Fruit fly (Drosophila melanogaster) whole organism, adult: ENCODE results near the gene Qsox4.
A peak's percentile ranks its signal among the peaks of the same experiment; 100 is the strongest.

ENCODE experiments used
- CG11617 ChIP-seq: fragments of 200-800 bp; sonication (Bioruptor generic); optimal IDR thresholded peaks from 2 replicates; lab custom pipeline; 2017; ENCODE audit warnings: mild to moderate bottlenecking, missing biosample characterization, missing genetic modification reagents, missing genetic modification characterization
- CG12768 ChIP-seq: fragments of 200-800 bp; sonication (Bioruptor generic); optimal IDR thresholded peaks from 2 replicates; lab custom pipeline; 2017; ENCODE audit warnings: missing biosample characterization, missing genetic modification characterization, mild to moderate bottlenecking, moderate library complexity, missing genetic modification reagents
- CG14711 ChIP-seq: fragments of 200-800 bp; sonication (Bioruptor generic); optimal IDR thresholded peaks from 2 replicates; lab custom pipeline; 2018; ENCODE audit warnings: missing biosample characterization, mild to moderate bottlenecking, missing genetic modification characterization, moderate library complexity
- CG1620 ChIP-seq: fragments of 200-800 bp; sonication (Bioruptor generic); optimal IDR thresholded peaks from 2 replicates; lab custom pipeline; 2016; ENCODE audit warnings: missing biosample characterization, missing genetic modification characterization
- CG33017 ChIP-seq: fragments of 200-800 bp; sonication (Bioruptor generic); optimal IDR thresholded peaks from 2 replicates; lab custom pipeline; 2018; ENCODE audit warnings: missing biosample characterization, mild to moderate bottlenecking, missing genetic modification characterization, moderate library complexity
- CG5204 ChIP-seq: fragments of 200-800 bp; sonication (Bioruptor generic); optimal IDR thresholded peaks from 2 replicates; lab custom pipeline; 2016; ENCODE audit warnings: missing biosample characterization, missing genetic modification characterization
- CG7045 ChIP-seq: fragments of 200-800 bp; sonication (Bioruptor generic); optimal IDR thresholded peaks from 2 replicates; lab custom pipeline; 2017; ENCODE audit warnings: missing biosample characterization, mild to moderate bottlenecking, missing genetic modification characterization
- CG7101 ChIP-seq: fragments of 200-800 bp; sonication (Bioruptor generic); optimal IDR thresholded peaks from 2 replicates; lab custom pipeline; 2018; ENCODE audit warnings: missing biosample characterization, mild to moderate bottlenecking, missing genetic modification characterization, moderate library complexity
- Clk ChIP-seq: fragments of 200-800 bp; sonication (Bioruptor generic); optimal IDR thresholded peaks from 2 replicates; lab custom pipeline; 2017; ENCODE audit warnings: missing biosample characterization, missing genetic modification characterization
- Crg-1 ChIP-seq: fragments of 200-800 bp; sonication (Bioruptor generic); optimal IDR thresholded peaks from 2 replicates; lab custom pipeline; 2016; ENCODE audit warnings: missing biosample characterization, missing genetic modification characterization
- Hr96 ChIP-seq: fragments of 200-800 bp; sonication (Bioruptor generic); optimal IDR thresholded peaks from 2 replicates; lab custom pipeline; 2016; ENCODE audit warnings: missing biosample characterization, missing genetic modification characterization
- Mnt ChIP-seq: fragments of 200-800 bp; sonication (Bioruptor generic); optimal IDR thresholded peaks from 2 replicates; lab custom pipeline; 2016; ENCODE audit warnings: missing biosample characterization, mild to moderate bottlenecking, missing genetic modification characterization
- bab1 ChIP-seq: fragments of 200-800 bp; sonication (Bioruptor generic); optimal IDR thresholded peaks from 3 replicates; lab custom pipeline; 2019; ENCODE audit warnings: missing biosample characterization, mild to moderate bottlenecking, missing genetic modification characterization, moderate library complexity
- cic ChIP-seq: fragments of 200-800 bp; sonication (Bioruptor generic); optimal IDR thresholded peaks from 2 replicates; lab custom pipeline; 2017; ENCODE audit warnings: missing biosample characterization, mild to moderate bottlenecking, missing genetic modification characterization, moderate library complexity
- cnc ChIP-seq, 2 experiments: fragments of >200 bp; optimal IDR thresholded peaks; 2 replicates each; lab custom pipeline; 2017
- kay ChIP-seq: fragments of 200-800 bp; sonication (Bioruptor generic); peaks from one replicate; lab custom pipeline; 2016; ENCODE audit warnings: missing biosample characterization, missing genetic modification characterization, borderline replicate concordance
- ovo ChIP-seq: fragments of 200-800 bp; sonication (Bioruptor generic); optimal IDR thresholded peaks from 2 replicates; lab custom pipeline; 2016; ENCODE audit warnings: missing biosample characterization, missing genetic modification characterization
- pad ChIP-seq: fragments of 200-800 bp; sonication (Bioruptor generic); optimal IDR thresholded peaks from 3 replicates; lab custom pipeline; 2017; ENCODE audit warnings: missing biosample characterization, missing genetic modification characterization, mild to moderate bottlenecking, moderate library complexity, missing genetic modification reagents
- tj ChIP-seq: fragments of 200-800 bp; sonication (Bioruptor generic); optimal IDR thresholded peaks from 3 replicates; lab custom pipeline; 2017; ENCODE audit warnings: missing biosample characterization, mild to moderate bottlenecking, missing genetic modification characterization, moderate library complexity
- toe ChIP-seq: fragments of 200-800 bp; sonication (Bioruptor generic); optimal IDR thresholded peaks from 2 replicates; lab custom pipeline; 2016; ENCODE audit warnings: missing biosample characterization, missing genetic modification characterization

Qsox4 gene

DNA sequence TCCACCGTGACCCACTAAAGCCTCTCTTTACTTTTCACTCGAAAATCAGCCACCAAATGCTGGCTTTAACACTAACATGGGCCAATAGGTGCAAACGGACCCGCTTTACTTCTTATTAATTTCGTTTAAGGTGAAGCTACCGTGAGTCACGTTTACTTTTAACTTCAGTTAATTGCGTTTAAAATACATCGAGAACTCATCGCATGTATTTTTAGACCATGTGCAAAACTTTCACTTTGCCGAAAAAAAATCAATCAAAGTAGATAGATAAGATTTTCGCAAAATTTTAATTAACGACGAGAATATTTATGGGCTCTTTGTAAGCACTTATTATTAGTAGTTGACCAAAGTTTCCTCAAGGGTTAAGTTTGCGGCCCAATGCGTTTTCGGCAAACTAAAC lies 28.2 kb upstream of the Qsox4 start:
- no peak for TF ChIP-seq CG12768 (GFP tag; lab: Kevin White, UChicago)
- no peak for TF ChIP-seq Clk
- TF ChIP-seq bab1 (GFP tag; lab: Kevin White, UChicago): no peak
- TF ChIP-seq pad (GFP tag; lab: Kevin White, UChicago): no peak
- TF ChIP-seq cic: no peak
- no peak for TF ChIP-seq CG14711 (tag; lab: Kevin White, UChicago)
- no peak for TF ChIP-seq CG33017 (tag; lab: Kevin White, UChicago)

DNA sequence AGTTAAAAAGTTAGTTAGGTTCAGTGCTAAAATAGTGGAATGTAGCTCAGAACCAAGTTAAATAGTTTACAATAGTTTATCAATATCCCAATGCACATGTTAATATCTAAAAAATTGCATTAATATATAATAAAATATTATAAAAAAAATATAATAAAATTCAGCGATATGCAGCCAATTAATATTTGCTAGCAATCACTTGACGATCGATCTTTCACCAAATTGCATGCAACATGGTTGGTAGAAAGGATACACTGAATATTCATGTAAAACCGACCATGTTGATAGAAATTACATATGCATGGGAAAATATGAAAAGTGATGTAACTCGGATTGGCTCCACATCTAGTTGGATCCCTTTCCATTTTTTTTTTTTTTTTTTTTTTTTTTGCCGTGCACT lies 26.9 kb upstream of the Qsox4 start:
- TF ChIP-seq CG12768 (GFP tag; lab: Kevin White, UChicago) (no peak), ovo (GFP tag; lab: Kevin White, UChicago) (no peak), Crg-1 (GFP tag; lab: Kevin White, UChicago) (no peak), CG1620 (GFP tag; lab: Kevin White, UChicago) (no peak), toe (GFP tag; lab: Kevin White, UChicago) (no peak), kay (GFP tag; lab: Kevin White, UChicago) (peak; percentile 9)

DNA sequence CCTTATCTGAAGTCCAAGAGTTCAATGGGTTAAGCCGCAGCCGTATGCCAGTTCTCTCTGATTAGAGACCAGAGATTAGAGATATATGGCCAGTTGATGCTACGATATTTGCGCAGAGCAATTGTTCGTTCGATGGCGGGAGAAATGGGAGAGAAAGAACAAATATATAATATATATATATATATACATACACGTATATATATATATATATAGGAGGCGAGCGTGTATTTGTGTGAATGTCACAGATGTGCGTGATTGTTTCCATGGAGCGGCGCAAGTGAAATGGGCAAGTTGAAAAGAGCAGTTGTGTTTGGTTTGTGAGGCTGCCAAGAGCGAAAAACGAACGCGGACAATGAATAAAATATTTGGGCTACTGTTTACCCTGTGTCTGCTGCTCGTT lies 25.5 kb upstream of the Qsox4 start, which contains the start of gene GILT3:
TSS of gene GILT3 (plus strand) at position 301 of the 400 bp plus-strand sequence.
- TF ChIP-seq Clk (no peak), CG7101 (tag; lab: Kevin White, UChicago) (no peak), kay (GFP tag; lab: Kevin White, UChicago) (no peak), CG12768 (GFP tag; lab: Kevin White, UChicago) (no peak), pad (GFP tag; lab: Kevin White, UChicago) (no peak)

DNA sequence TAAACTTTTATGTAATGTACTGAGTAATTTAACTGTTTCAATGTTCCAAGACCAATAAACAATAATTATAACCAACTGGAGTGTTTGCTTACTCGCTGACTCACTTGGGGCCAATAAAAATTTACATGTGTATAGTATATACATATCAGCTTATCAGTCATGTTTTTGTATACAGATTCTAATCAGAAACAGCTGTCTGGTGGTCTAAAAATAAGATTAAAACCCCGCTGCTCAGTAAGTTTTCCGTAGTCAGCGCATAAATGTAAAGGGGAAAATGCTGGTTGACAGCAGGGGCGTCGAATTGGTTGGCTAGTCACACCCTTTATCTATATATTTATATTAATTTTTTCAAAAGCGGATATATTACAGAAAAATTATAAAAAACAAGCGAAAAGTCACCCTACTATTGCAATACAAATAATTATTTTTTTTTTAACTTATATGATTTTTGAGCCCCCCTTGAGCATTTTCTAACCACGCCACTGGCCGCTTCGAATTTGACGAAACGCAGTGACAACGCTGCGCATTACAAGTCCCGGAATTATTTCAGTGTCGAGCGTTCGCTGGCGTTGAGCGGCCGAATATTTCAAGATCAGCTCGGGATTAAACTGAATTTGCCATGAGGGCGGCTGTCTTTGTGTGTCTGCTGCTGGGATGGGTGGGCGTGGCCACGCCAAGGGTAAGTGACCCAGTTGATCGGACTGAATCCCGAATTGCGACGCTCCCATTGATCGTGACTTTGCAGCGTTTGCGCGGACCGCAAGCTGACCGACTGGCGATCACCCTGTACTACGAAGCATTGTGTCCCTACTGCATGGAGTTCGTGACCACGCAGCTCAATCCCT lies 24.0 kb upstream of the Qsox4 start, which contains the start of gene GILT2:
TSS of gene GILT2 (plus strand) at position 547 of the 845 bp plus-strand sequence.
- TF ChIP-seq Mnt (GFP tag; lab: Kevin White, UChicago) (peak; percentile 77), CG5204 (GFP tag; lab: Kevin White, UChicago) (peak; percentile 85), bab1 (GFP tag; lab: Kevin White, UChicago) (peak; percentile 97), CG7101 (tag; lab: Kevin White, UChicago) (peak; percentile 93), cic (peak; percentile 82), CG33017 (tag; lab: Kevin White, UChicago) (peak; percentile 89), Hr96 (GFP tag; lab: Kevin White, UChicago) (peak; percentile 79), pad (GFP tag; lab: Kevin White, UChicago) (peak; percentile 94), tj (GFP tag; lab: Kevin White, UChicago) (peak; percentile 94), kay (GFP tag; lab: Kevin White, UChicago) (peak; percentile 95), CG7045 (GFP tag; lab: Kevin White, UChicago) (peak; percentile 95), Crg-1 (GFP tag; lab: Kevin White, UChicago) (peak; percentile 79), CG14711 (tag; lab: Kevin White, UChicago) (peak; percentile 90), CG12768 (GFP tag; lab: Kevin White, UChicago) (peak; percentile 97), Clk (peak; percentile 84), cnc (optimal IDR thresholded peaks at IDR 0.05; lab: Kevin White, UChicago) (no peak), CG11617 (peak; percentile 95), ovo (GFP tag; lab: Kevin White, UChicago) (peak; percentile 85), CG1620 (GFP tag; lab: Kevin White, UChicago) (peak; percentile 89), toe (GFP tag; lab: Kevin White, UChicago) (peak; percentile 81)

DNA sequence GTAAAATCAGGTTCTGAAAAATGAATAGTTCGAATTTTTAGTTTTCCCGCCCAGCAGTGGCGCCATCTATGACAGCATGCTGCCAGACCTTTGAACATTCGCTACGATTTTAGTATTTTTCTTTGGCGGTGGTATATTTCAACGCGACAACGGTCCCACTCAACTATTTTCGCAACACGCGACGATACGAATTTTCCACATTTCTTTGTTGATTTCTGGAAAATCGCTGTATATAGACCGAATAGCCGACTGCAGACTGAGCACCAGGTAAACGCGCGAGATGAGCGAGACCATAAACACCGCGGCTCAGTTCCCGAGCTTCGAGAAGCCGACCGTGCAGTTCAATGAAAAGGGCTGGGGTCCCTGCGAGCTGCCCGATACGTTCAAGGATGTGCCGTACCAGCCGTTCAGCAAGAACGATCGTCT lies 22.6 kb upstream of the Qsox4 start, which contains the start of gene eIF3d1:
TSS of gene eIF3d1 (plus strand) at position 129 of the 426 bp plus-strand sequence.
- TF ChIP-seq bab1 (GFP tag; lab: Kevin White, UChicago) (peak; percentile 51), CG1620 (GFP tag; lab: Kevin White, UChicago) (peak; percentile 55), ovo (GFP tag; lab: Kevin White, UChicago) (peak; percentile 0), toe (GFP tag; lab: Kevin White, UChicago) (no peak), Crg-1 (GFP tag; lab: Kevin White, UChicago) (peak; percentile 23), CG11617 (no peak), Mnt (GFP tag; lab: Kevin White, UChicago) (peak; percentile 94)

DNA sequence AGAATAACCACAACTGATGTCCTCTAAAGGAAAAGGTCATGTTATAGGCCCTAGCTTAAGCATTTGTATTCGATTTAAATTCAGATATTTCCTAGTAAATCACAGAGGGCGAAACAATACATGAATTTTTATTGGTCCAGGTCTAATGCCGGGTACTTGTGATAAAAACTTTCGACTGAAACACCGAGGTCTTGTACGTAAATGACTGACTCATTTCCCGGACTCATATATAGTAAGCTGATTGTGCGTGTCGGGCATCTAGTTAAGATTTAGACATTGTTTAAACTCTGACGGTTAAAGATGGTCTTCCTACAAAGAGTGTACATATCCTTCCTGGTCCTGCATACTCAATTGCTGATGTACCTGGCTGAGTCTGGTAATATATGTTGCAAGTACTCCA lies 20.4 kb upstream of the Qsox4 start, which contains the start of gene CG16710:
TSS of gene CG16710 (plus strand) at position 301 of the 400 bp plus-strand sequence.
- TF ChIP-seq bab1 (GFP tag; lab: Kevin White, UChicago) (no peak), cic (no peak), CG7045 (GFP tag; lab: Kevin White, UChicago) (no peak), CG5204 (GFP tag; lab: Kevin White, UChicago) (no peak), CG11617 (no peak), CG33017 (tag; lab: Kevin White, UChicago) (no peak), CG12768 (GFP tag; lab: Kevin White, UChicago) (no peak), CG14711 (tag; lab: Kevin White, UChicago) (no peak)
